Worm (Caenorhabditis elegans) whole organism, L1 larva: ENCODE data around the gene C37C3.11.

Source experiments
- aly-2 ChIP-seq: fragments of 150-350 bp; optimal IDR thresholded peaks from 2 replicates; lab custom pipeline; 2014; ENCODE audit warnings: missing biosample characterization, missing genetic modification characterization
- egl-27 ChIP-seq, 2 experiments: fragments of 150-350 bp in 1 of 2; sonication (generic microtip); optimal IDR thresholded peaks; 3 replicates each; lab custom pipeline; 2017 to 2018; ENCODE audit warnings: missing biosample characterization in 2 of 2, missing genetic modification characterization in 2 of 2, missing genetic modification reagents in 2 of 2
- lin-35 ChIP-seq, 2 experiments: fragments of 150-350 bp; optimal IDR thresholded peaks; 2 replicates each; lab custom pipeline; 2014; ENCODE audit warnings: missing biosample characterization in 2 of 2, missing genetic modification characterization in 2 of 2, missing genetic modification reagents in 2 of 2
- unc-62 ChIP-seq: fragments of 150-350 bp; optimal IDR thresholded peaks from 2 replicates; lab custom pipeline; 2014; ENCODE audit warnings: missing biosample characterization, missing genetic modification reagents, missing genetic modification characterization

DNA sequence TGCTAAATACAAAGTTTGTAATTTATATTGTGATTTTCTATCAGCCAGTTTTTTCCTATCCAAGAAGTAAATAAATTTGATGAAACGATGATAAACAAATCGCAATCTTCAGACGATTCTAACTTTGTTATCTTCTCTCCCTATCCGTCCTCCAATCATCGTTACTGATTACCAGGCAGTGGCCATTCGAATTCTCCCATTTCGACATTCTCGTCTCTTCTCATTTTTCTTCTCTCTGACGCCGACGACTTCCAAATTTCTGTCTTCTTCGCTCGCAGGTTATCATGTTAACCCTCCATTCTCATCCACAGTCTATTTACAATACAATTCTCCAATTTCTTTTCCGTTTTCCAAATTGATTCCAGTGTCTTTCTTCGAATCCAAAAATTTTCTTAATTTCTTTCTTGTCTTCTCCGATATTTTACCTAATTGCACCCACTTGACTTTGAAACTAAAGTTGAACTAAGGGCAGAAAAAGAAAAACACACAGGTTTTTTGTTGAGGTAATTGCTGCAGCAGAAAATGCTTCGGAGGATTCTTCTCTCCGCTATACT lies 13.9 kb upstream of the C37C3.11 start, which contains the start of gene F40A3.2:
- no peak for TF ChIP-seq aly-2 (tag; lab: Kevin White, UChicago)
- TF ChIP-seq unc-62 (GFP tag; lab: Kevin White, UChicago), result no peak
- no peak for TF ChIP-seq egl-27 (tag; optimal IDR thresholded peaks at IDR 0.05; lab: Kevin White, UChicago)
- TF ChIP-seq lin-35 (GFP tag; optimal IDR thresholded peaks at IDR 0.05; lab: Kevin White, UChicago), result peak in 1 of 2 experiments; percentile 12
